Worm (Caenorhabditis elegans) whole organism, mixed stage, embryonic: ENCODE measurements around the gene F21C10.7.

Source experiments
- ceh-83 ChIP-seq: fragments of 200-800 bp; sonication (Bioruptor generic); optimal IDR thresholded peaks from 2 replicates; lab custom pipeline; 2018; ENCODE audit warnings: mild to moderate bottlenecking, missing genetic modification characterization, missing compliant biosample characterization
- cnd-1 ChIP-seq: fragments of 200-800 bp; sonication (Bioruptor generic); optimal IDR thresholded peaks from 2 replicates; lab custom pipeline; 2018; ENCODE audit warnings: mild to moderate bottlenecking, missing genetic modification characterization, missing compliant biosample characterization
- mab-5 ChIP-seq: fragments of 150-350 bp; optimal IDR thresholded peaks from 2 replicates; lab custom pipeline; 2014; ENCODE audit warnings: missing biosample characterization, missing genetic modification characterization
- pha-4 ChIP-seq: fragments of 150-350 bp; optimal IDR thresholded peaks from 2 replicates; lab custom pipeline; 2018; ENCODE audit warnings: missing biosample characterization, missing genetic modification reagents, missing genetic modification characterization
- snpc-4 ChIP-seq: fragments of 150-350 bp; optimal IDR thresholded peaks from 2 replicates; lab custom pipeline; 2014; ENCODE audit warnings: missing biosample characterization, missing genetic modification characterization
- unc-39 ChIP-seq: fragments of 150-350 bp; optimal IDR thresholded peaks from 2 replicates; lab custom pipeline; 2014; ENCODE audit warnings: missing biosample characterization, missing genetic modification characterization
- unc-62 ChIP-seq: fragments of 150-350 bp; optimal IDR thresholded peaks from 2 replicates; lab custom pipeline; 2014; ENCODE audit warnings: missing biosample characterization, missing genetic modification reagents, missing genetic modification characterization
- zip-8 ChIP-seq: fragments of 150-350 bp; optimal IDR thresholded peaks from 2 replicates; lab custom pipeline; 2014; ENCODE audit warnings: missing biosample characterization, missing genetic modification characterization

DNA sequence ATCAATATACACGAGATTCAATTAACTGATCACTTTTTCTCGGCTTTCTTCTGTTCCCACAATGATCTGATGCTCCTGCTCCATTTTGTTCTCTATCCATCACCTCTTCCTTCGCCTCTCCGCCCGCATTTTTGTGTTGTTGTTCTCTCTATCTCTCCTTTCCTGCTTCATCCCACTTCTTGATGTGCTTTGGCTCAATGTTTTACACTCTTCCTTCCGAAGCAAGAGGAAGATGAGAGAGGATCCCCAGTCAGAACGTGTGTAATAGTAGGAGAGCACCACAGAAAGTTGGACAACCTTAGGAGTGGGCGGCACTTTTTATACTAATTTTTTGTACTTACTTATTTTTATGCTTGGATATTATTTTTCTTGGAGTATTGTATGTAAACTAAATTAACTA lies 610 bp upstream of the F21C10.7 start:
- TF ChIP-seq pha-4 (tag; lab: Kevin White, UChicago) (no peak), mab-5 (no peak), zip-8 (tag; lab: Kevin White, UChicago) (no peak), ceh-83 (no peak), cnd-1 (tag; lab: Kevin White, UChicago) (no peak), unc-62 (GFP tag; lab: Kevin White, UChicago) (no peak), unc-39 (tag; lab: Kevin White, UChicago) (no peak), snpc-4 (tag; lab: Kevin White, UChicago) (no peak)
